Worm (Caenorhabditis elegans) whole organism, L1 larva: Measurements from ENCODE around the gene F08B12.4.

ENCODE experiments used
- nhr-12 ChIP-seq: sonication (generic microtip); optimal IDR thresholded peaks from 2 replicates; lab custom pipeline; 2017; ENCODE audit warnings: missing biosample characterization, missing genetic modification characterization
- nhr-47 ChIP-seq: sonication (generic microtip); optimal IDR thresholded peaks from 2 replicates; lab custom pipeline; 2016; ENCODE audit warnings: mild to moderate bottlenecking, missing genetic modification characterization, moderate library complexity, missing compliant biosample characterization
- nhr-76 ChIP-seq: sonication (generic microtip); optimal IDR thresholded peaks from 2 replicates; lab custom pipeline; 2017; ENCODE audit warnings: missing biosample characterization, missing genetic modification characterization
- nhr-90 ChIP-seq: sonication (generic microtip); optimal IDR thresholded peaks from 2 replicates; lab custom pipeline; 2016; ENCODE audit warnings: mild to moderate bottlenecking, missing genetic modification characterization, missing compliant biosample characterization; ENCODE audit not compliant: poor library complexity
- unc-130 ChIP-seq: fragments of 150-350 bp; optimal IDR thresholded peaks from 2 replicates; lab custom pipeline; 2017; ENCODE audit warnings: missing biosample characterization, missing genetic modification characterization, inconsistent platforms

DNA sequence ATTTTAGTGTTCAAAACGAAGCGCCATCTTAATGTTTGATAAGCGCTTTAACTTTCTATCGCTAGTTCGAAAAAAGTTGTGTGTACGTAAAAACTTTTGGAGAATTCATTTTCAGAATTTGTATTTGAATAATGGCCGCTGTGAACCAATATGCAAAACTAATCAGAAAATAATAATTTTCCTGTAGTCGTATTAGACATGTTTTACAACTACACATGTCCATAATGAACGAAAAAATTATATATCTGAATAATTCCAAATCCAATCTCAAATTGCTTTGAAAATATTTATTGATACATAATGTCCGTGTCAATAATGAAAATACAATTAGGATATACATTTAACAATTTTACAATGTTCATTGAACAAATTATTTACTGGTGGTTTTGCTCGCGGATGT, 748 bp downstream of the F08B12.4 start:
- TF ChIP-seq nhr-47 (tag; lab: Kevin White, UChicago) (no peak), nhr-76 (tag; lab: Kevin White, UChicago) (no peak), nhr-90 (tag; lab: Kevin White, UChicago) (no peak), unc-130 (tag; lab: Kevin White, UChicago) (no peak), nhr-12 (tag; lab: Kevin White, UChicago) (no peak)
